Fruit fly (Drosophila melanogaster) whole organism, embryonic: ENCODE results near the gene htk.

Source experiments
- CG10209 ChIP-seq: fragments of 200-800 bp; sonication (Bioruptor generic); optimal IDR thresholded peaks from 3 replicates; lab custom pipeline; 2017; ENCODE audit warnings: missing biosample characterization, mild to moderate bottlenecking, missing genetic modification characterization, missing genetic modification reagents
- CG10979 ChIP-seq: fragments of 200-800 bp; sonication (Bioruptor generic); optimal IDR thresholded peaks from 2 replicates; lab custom pipeline; 2018; ENCODE audit warnings: missing biosample characterization, mild to moderate bottlenecking, missing genetic modification characterization, moderate library complexity
- CG12104 ChIP-seq: fragments of 200-800 bp; sonication (Bioruptor generic); optimal IDR thresholded peaks from 3 replicates; lab custom pipeline; 2016; ENCODE audit warnings: missing biosample characterization, missing genetic modification characterization
- CG13287 ChIP-seq: fragments of 200-800 bp; sonication (Bioruptor generic); IDR thresholded peaks from 2 replicates; pipeline ENCODE4 v1.3.6; 2022; ENCODE audit warnings: missing biosample characterization, missing genetic modification characterization; ENCODE audit not compliant: partially characterized antibody
- CG14441 ChIP-seq: fragments of 200-800 bp; sonication (Bioruptor generic); IDR thresholded peaks from 2 replicates; pipeline ENCODE4 v1.3.6; 2022; ENCODE audit warnings: missing biosample characterization, missing genetic modification characterization
- CG15514 ChIP-seq: fragments of 200-800 bp; sonication (Bioruptor generic); optimal IDR thresholded peaks from 3 replicates; lab custom pipeline; 2017; ENCODE audit warnings: missing biosample characterization, missing genetic modification characterization, mild to moderate bottlenecking, moderate library complexity, missing genetic modification reagents
- CG16813 ChIP-seq: fragments of 200-800 bp; sonication (Bioruptor generic); IDR thresholded peaks from 3 replicates; pipeline ENCODE4 v1.3.6; 2022; ENCODE audit warnings: missing biosample characterization, missing genetic modification characterization; ENCODE audit not compliant: partially characterized antibody
- CG17359 ChIP-seq: fragments of 200-800 bp; sonication (Bioruptor generic); optimal IDR thresholded peaks from 3 replicates; lab custom pipeline; 2018; ENCODE audit warnings: missing biosample characterization, mild to moderate bottlenecking, missing genetic modification characterization, moderate library complexity
- CG17361 ChIP-seq: fragments of 200-800 bp; sonication (Bioruptor generic); IDR thresholded peaks from 3 replicates; pipeline ENCODE4 v1.3.6; 2022; ENCODE audit warnings: missing biosample characterization, missing genetic modification characterization
- CG17385 ChIP-seq: fragments of 200-800 bp; sonication (Bioruptor generic); optimal IDR thresholded peaks from 3 replicates; lab custom pipeline; 2018; ENCODE audit warnings: missing biosample characterization, mild to moderate bottlenecking, missing genetic modification characterization
- CG18262 ChIP-seq: fragments of 200-800 bp; optimal IDR thresholded peaks from 3 replicates; lab custom pipeline; 2019; ENCODE audit warnings: missing biosample characterization, mild to moderate bottlenecking, missing genetic modification characterization, moderate library complexity
- CG1832 ChIP-seq: fragments of 200-800 bp; sonication (Bioruptor generic); optimal IDR thresholded peaks from 2 replicates; lab custom pipeline; 2017; ENCODE audit warnings: missing biosample characterization, mild to moderate bottlenecking, missing genetic modification characterization, inconsistent platforms
- CG2120 ChIP-seq: fragments of 200-800 bp; sonication (Bioruptor generic); optimal IDR thresholded peaks from 3 replicates; lab custom pipeline; 2016; ENCODE audit warnings: missing biosample characterization, missing genetic modification characterization
- CG2129 ChIP-seq: fragments of 200-800 bp; sonication (Bioruptor generic); IDR thresholded peaks from 2 replicates; pipeline ENCODE4 v1.3.6; 2022; ENCODE audit warnings: missing biosample characterization, missing genetic modification characterization; ENCODE audit not compliant: partially characterized antibody
- CG2712 ChIP-seq: fragments of 200-800 bp; optimal IDR thresholded peaks from 3 replicates; lab custom pipeline; 2019; ENCODE audit warnings: missing biosample characterization, mild to moderate bottlenecking, missing genetic modification characterization, moderate library complexity
- CG2875 ChIP-seq: fragments of 200-800 bp; sonication (Bioruptor generic); optimal IDR thresholded peaks from 2 replicates; lab custom pipeline; 2017; ENCODE audit warnings: missing biosample characterization, mild to moderate bottlenecking, missing genetic modification characterization, missing genetic modification reagents
- CG34422 ChIP-seq: fragments of 200-800 bp; sonication (Bioruptor generic); IDR thresholded peaks from 3 replicates; pipeline ENCODE4 v1.3.6; 2022; ENCODE audit warnings: missing biosample characterization, missing genetic modification characterization
- CG4424 ChIP-seq: fragments of 200-800 bp; sonication (Bioruptor generic); optimal IDR thresholded peaks from 3 replicates; lab custom pipeline; 2016; ENCODE audit warnings: missing biosample characterization, missing genetic modification characterization
- CG7963 ChIP-seq: fragments of 200-800 bp; sonication (Bioruptor generic); IDR thresholded peaks from 3 replicates; pipeline ENCODE4 v1.3.6; 2022; ENCODE audit warnings: missing biosample characterization, missing genetic modification characterization; ENCODE audit not compliant: partially characterized antibody
- CG8388 ChIP-seq: fragments of 200-800 bp; sonication (Bioruptor generic); optimal IDR thresholded peaks from 2 replicates; lab custom pipeline; 2019; ENCODE audit warnings: missing biosample characterization, mild to moderate bottlenecking, missing genetic modification characterization, moderate library complexity
- CG8924 ChIP-seq: fragments of 200-800 bp; optimal IDR thresholded peaks from 3 replicates; lab custom pipeline; 2019; ENCODE audit warnings: missing biosample characterization, mild to moderate bottlenecking, missing genetic modification characterization, moderate library complexity
- Dip2 ChIP-seq: fragments of 200-800 bp; sonication (Bioruptor generic); IDR thresholded peaks from 2 replicates; pipeline ENCODE4 v1.3.6; 2022; ENCODE audit warnings: missing biosample characterization, missing genetic modification characterization
- Dip3 ChIP-seq: fragments of 200-800 bp; sonication (Bioruptor generic); optimal IDR thresholded peaks from 3 replicates; lab custom pipeline; 2016; ENCODE audit warnings: missing biosample characterization, missing genetic modification characterization
- Doc3 ChIP-seq: fragments of 200-800 bp; sonication (Bioruptor generic); IDR thresholded peaks from 3 replicates; pipeline ENCODE4 v1.3.6; 2022; ENCODE audit warnings: missing biosample characterization, missing genetic modification characterization; ENCODE audit not compliant: partially characterized antibody
- E2f2 ChIP-seq: fragments of 200-800 bp; sonication (Bioruptor generic); IDR thresholded peaks from 2 replicates; pipeline ENCODE4 v1.3.6; 2022; ENCODE audit warnings: missing biosample characterization, missing genetic modification characterization
- HmgD ChIP-seq: fragments of 200-800 bp; sonication (Bioruptor generic); optimal IDR thresholded peaks from 3 replicates; lab custom pipeline; 2016; ENCODE audit warnings: missing biosample characterization, missing genetic modification characterization
- Hmr ChIP-seq: fragments of 200-800 bp; sonication (Bioruptor generic); optimal IDR thresholded peaks from 3 replicates; lab custom pipeline; 2017; ENCODE audit warnings: mild to moderate bottlenecking, missing biosample characterization, missing genetic modification reagents, missing genetic modification characterization
- Nf-YC ChIP-seq: fragments of 200-800 bp; optimal IDR thresholded peaks from 3 replicates; lab custom pipeline; 2019; ENCODE audit warnings: missing biosample characterization, mild to moderate bottlenecking, missing genetic modification characterization, moderate library complexity
- Oaz ChIP-seq: fragments of 200-800 bp; sonication (Bioruptor generic); IDR thresholded peaks from 2 replicates; pipeline ENCODE4 v1.3.6; 2022; ENCODE audit warnings: missing biosample characterization, missing genetic modification characterization
- Pdp1 ChIP-seq, 2 experiments: fragments of 200-800 bp; sonication (Bioruptor generic); optimal IDR thresholded peaks; 3 replicates each; lab custom pipeline; 2016; ENCODE audit warnings: missing biosample characterization in 2 of 2, missing genetic modification characterization in 2 of 2, mild to moderate bottlenecking in 1 of 2, moderate library complexity in 1 of 2
- Xrp1 ChIP-seq: fragments of 200-800 bp; sonication (Bioruptor generic); IDR thresholded peaks from 2 replicates; pipeline ENCODE4 v1.3.6; 2022; ENCODE audit warnings: missing biosample characterization, missing genetic modification characterization
- amos ChIP-seq: fragments of 200-800 bp; sonication (Bioruptor generic); IDR thresholded peaks from 2 replicates; pipeline ENCODE4 v1.3.6; 2022; ENCODE audit warnings: missing biosample characterization, missing genetic modification characterization; ENCODE audit not compliant: partially characterized antibody
- az2 ChIP-seq: fragments of 200-800 bp; sonication (Bioruptor generic); optimal IDR thresholded peaks from 3 replicates; lab custom pipeline; 2016; ENCODE audit warnings: missing biosample characterization, missing genetic modification characterization
- bab2 ChIP-seq: fragments of 200-800 bp; sonication (Bioruptor generic); optimal IDR thresholded peaks from 2 replicates; lab custom pipeline; 2016; ENCODE audit warnings: missing biosample characterization, missing genetic modification characterization
- bowl ChIP-seq: fragments of 200-800 bp; sonication (Bioruptor generic); IDR thresholded peaks from 2 replicates; pipeline ENCODE4 v1.3.6; 2022; ENCODE audit warnings: missing biosample characterization, missing genetic modification characterization
- cas ChIP-seq: fragments of 200-800 bp; sonication (Bioruptor generic); IDR thresholded peaks from 2 replicates; pipeline ENCODE4 v1.3.6; 2022; ENCODE audit warnings: missing biosample characterization, missing genetic modification characterization
- crol ChIP-seq: fragments of 200-800 bp; sonication (Bioruptor generic); IDR thresholded peaks from 2 replicates; pipeline ENCODE4 v1.3.6; 2022; ENCODE audit warnings: missing biosample characterization, missing genetic modification characterization
- exex ChIP-seq: fragments of 200-800 bp; sonication (Bioruptor generic); optimal IDR thresholded peaks from 4 replicates; lab custom pipeline; 2018; ENCODE audit warnings: missing biosample characterization, mild to moderate bottlenecking, missing genetic modification characterization, moderate library complexity
- eyg ChIP-seq: fragments of 200-800 bp; sonication (Bioruptor generic); optimal IDR thresholded peaks from 3 replicates; lab custom pipeline; 2016; ENCODE audit warnings: missing biosample characterization, missing genetic modification characterization
- grau ChIP-seq: fragments of 200-800 bp; optimal IDR thresholded peaks from 3 replicates; lab custom pipeline; 2019; ENCODE audit warnings: missing biosample characterization, mild to moderate bottlenecking, missing genetic modification characterization, moderate library complexity
- hb ChIP-seq: fragments of 200-800 bp; sonication (Bioruptor generic); IDR thresholded peaks from 3 replicates; pipeline ENCODE4 v1.3.6; 2022; ENCODE audit warnings: missing biosample characterization, missing genetic modification characterization; ENCODE audit not compliant: partially characterized antibody
- knrl ChIP-seq: fragments of 200-800 bp; sonication (Bioruptor generic); IDR thresholded peaks from 3 replicates; pipeline ENCODE4 v1.3.6; 2022; ENCODE audit warnings: missing biosample characterization, missing genetic modification characterization; ENCODE audit not compliant: partially characterized antibody
- nmo ChIP-seq: fragments of 200-800 bp; sonication (Bioruptor generic); optimal IDR thresholded peaks from 2 replicates; lab custom pipeline; 2018; ENCODE audit warnings: missing biosample characterization, mild to moderate bottlenecking, missing genetic modification characterization, moderate library complexity
- pzg ChIP-seq: fragments of 200-800 bp; sonication (Bioruptor generic); optimal IDR thresholded peaks from 3 replicates; lab custom pipeline; 2018; ENCODE audit warnings: missing biosample characterization, mild to moderate bottlenecking, missing genetic modification characterization, moderate library complexity
- tna ChIP-seq: fragments of 200-800 bp; sonication (Bioruptor generic); IDR thresholded peaks from 2 replicates; pipeline ENCODE4 v1.3.6; 2022; ENCODE audit warnings: missing biosample characterization, missing genetic modification characterization; ENCODE audit not compliant: partially characterized antibody

htk gene

DNA sequence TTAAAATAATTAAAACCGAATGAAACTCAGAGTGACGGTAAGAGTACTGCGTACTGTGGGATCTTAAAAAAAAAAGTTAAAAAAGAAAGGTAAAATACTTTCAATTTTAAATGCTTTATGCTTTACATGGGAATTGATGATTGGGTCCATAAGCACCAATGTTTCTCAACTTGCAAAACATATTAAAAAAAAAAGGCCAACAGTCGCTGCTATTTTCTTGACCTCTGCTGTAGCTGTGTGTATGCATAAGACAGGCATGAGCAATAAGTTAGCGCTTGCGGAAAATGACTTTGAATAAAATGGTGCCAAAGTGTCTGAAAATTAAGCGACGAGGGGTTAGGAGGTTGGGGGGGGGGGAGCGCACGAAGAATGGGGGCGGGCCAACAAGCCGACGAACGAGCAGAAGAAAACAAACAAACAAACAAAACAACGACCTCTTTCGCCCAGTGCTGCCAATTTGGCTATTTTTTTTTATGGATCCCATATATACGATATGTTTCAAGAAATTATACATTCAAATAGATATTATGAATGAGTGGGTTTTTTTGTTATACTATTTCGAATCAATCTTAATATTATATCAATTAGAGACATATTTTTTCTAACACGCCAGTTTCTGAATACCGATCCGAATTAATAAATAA is 26.1 kb downstream of the htk start (continued):
- no peak for TF ChIP-seq grau
- TF ChIP-seq CG34422 (GFP tag; lab: Robert Waterston, UW), result peak; percentile 92
- TF ChIP-seq CG13287 (GFP tag; lab: Robert Waterston, UW), result no peak
- TF ChIP-seq Dip3, result no peak
- TF ChIP-seq Nf-YC (tag; lab: Kevin White, UChicago), result no peak
- TF ChIP-seq CG17385 (GFP tag; lab: Kevin White, UChicago), result no peak
- TF ChIP-seq CG1832, result no peak
- peak; percentile 61 for TF ChIP-seq Oaz (GFP tag; lab: Robert Waterston, UW)
- no peak for TF ChIP-seq hb
- TF ChIP-seq amos (GFP tag; lab: Robert Waterston, UW), result no peak
- no peak for TF ChIP-seq HmgD (GFP tag; lab: Kevin White, UChicago)
- TF ChIP-seq Dip2 (GFP tag; lab: Robert Waterston, UW), result no peak
- TF ChIP-seq Hmr (GFP tag; lab: Kevin White, UChicago), result no peak
- peak; percentile 57 for TF ChIP-seq CG12104 (GFP tag; lab: Kevin White, UChicago)
- TF ChIP-seq, all 482 proteins: peak for 190

DNA sequence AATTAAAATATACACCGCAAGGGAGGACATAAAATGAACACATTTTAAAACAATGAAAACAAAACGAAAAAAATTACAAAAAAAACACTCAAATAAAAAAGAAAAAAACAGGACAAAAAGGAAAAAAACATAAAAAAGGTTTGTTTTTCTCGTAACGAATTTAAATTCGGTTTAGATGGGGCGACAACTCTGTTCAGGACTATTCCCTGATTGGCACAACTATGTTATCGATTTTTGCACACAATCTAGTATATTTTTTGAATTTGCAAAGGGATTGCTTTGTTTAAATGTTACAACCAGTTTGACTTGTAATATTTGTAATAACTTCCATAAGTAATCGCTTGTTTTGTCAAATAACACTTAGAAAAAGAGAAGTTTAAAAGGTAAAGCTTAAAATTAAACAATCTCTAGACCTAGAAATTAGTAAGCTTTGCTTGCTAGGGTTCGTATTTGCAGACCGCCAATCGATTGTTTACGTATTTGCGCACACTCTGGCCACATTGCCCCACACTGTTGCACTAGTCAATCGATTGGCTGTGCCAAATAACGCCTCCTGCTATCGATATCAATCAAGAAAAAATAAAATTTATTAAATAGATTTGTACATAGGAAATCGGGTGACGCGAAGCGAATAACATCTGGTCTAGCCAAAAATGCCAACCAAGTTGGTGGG is 40.7 kb downstream of the htk start, which contains the start of gene CG7332:
CG7332 (plus strand) TSS at position 515 of the 673 bp plus-strand sequence.
- TF ChIP-seq Pdp1 (GFP tag; optimal IDR thresholded peaks at IDR 0.05; lab: Kevin White, UChicago) (peak in 1 of 2 experiments; percentile 18), CG4424 (peak; percentile 19), CG16813 (GFP tag; lab: Robert Waterston, UW) (peak; percentile 66), CG17361 (GFP tag; lab: Robert Waterston, UW) (0 out of 3 replicates have a peak, but pooled peaks have one; percentile 16), Xrp1 (GFP tag; lab: Robert Waterston, UW) (0 out of 2 replicates have a peak, but pooled peaks have one; percentile 33), nmo (GFP tag; lab: Kevin White, UChicago) (peak; percentile 17), bab2 (GFP tag; lab: Kevin White, UChicago) (no peak), cas (no peak), CG2712 (tag; lab: Kevin White, UChicago) (peak; percentile 14), exex (no peak), Doc3 (GFP tag; lab: Robert Waterston, UW) (peak; percentile 46; the same call in 1 of the 3 replicates), amos (GFP tag; lab: Robert Waterston, UW) (peak; percentile 67), CG8388 (GFP tag; lab: Kevin White, UChicago) (no peak), CG18262 (tag; lab: Kevin White, UChicago) (peak; percentile 3), pzg (GFP tag; lab: Kevin White, UChicago) (peak; percentile 65), CG17359 (peak; percentile 25), CG8924 (tag; lab: Kevin White, UChicago) (peak; percentile 28), CG2875 (GFP tag; lab: Kevin White, UChicago) (no peak), CG2120 (GFP tag; lab: Kevin White, UChicago) (peak; percentile 15), CG15514 (GFP tag; lab: Kevin White, UChicago) (peak; percentile 47), eyg (GFP tag; lab: Kevin White, UChicago) (no peak), az2 (peak; percentile 15), CG2129 (GFP tag; lab: Robert Waterston, UW) (0 out of 2 replicates have a peak, but pooled peaks have one; percentile 11), bowl (GFP tag; lab: Robert Waterston, UW) (no peak), tna (GFP tag; lab: Robert Waterston, UW) (peak; percentile 65; the same call in 1 of the 2 replicates), CG14441 (GFP tag; lab: Robert Waterston, UW) (no peak), CG7963 (GFP tag; lab: Robert Waterston, UW) (peak; percentile 61; the same call in 2 of the 3 replicates), crol (GFP tag; lab: Robert Waterston, UW) (no peak), CG10979 (tag; lab: Kevin White, UChicago) (no peak), hb (peak; percentile 60; the same call in 1 of the 3 replicates), E2f2 (peak; percentile 72; the same call in 1 of the 2 replicates), knrl (GFP tag; lab: Robert Waterston, UW) (peak; percentile 66), CG10209 (no peak)
